Worm (Caenorhabditis elegans): Measurements from ENCODE around the gene mut-15.

- TF ChIP-seq nhr-12 (tag; optimal IDR thresholded peaks at IDR 0.05) (no peak), unc-62 (GFP tag; optimal IDR thresholded peaks at IDR 0.05) (no peak), ces-1 (GFP tag; optimal IDR thresholded peaks at IDR 0.05) (no peak), nhr-2 (tag; optimal IDR thresholded peaks at IDR 0.05) (no peak), mab-5 (tag; optimal IDR thresholded peaks at IDR 0.05) (no peak), elt-1 (tag; optimal IDR thresholded peaks at IDR 0.05; ENCODE audit: borderline replicate concordance, insufficient read depth) (no peak), snpc-4 (tag; optimal IDR thresholded peaks at IDR 0.05) (no peak), nhr-237 (tag; optimal IDR thresholded peaks at IDR 0.05) (no peak)
These were observed 11.8 kb downstream of the mut-15 start, which contains the start of gene obr-2 for ce11 chrV:15014164-15014563.

All from whole organism, mixed stage, embryonic.